Worm (Caenorhabditis elegans) whole organism, L2 larva: Measurements from ENCODE around the gene mrps-22.

Experiments used
- ZK546.5 ChIP-seq: sonication (generic microtip); optimal IDR thresholded peaks from 2 replicates; lab custom pipeline; 2017; ENCODE audit warnings: missing biosample characterization, missing genetic modification characterization
- aly-2 ChIP-seq: fragments of 150-350 bp; optimal IDR thresholded peaks from 2 replicates; lab custom pipeline; 2014; ENCODE audit warnings: missing biosample characterization, missing genetic modification characterization
- ama-1 ChIP-seq: fragments of 150-350 bp; optimal IDR thresholded peaks from 2 replicates; lab custom pipeline; 2018; ENCODE audit warnings: inconsistent platforms
- lsy-2 ChIP-seq, 2 experiments: fragments of 150-350 bp in 1 of 2; sonication (generic microtip) in 1 of 2; optimal IDR thresholded peaks; 2 replicates each; lab custom pipeline; 2014 to 2017; ENCODE audit warnings: missing biosample characterization in 2 of 2, missing genetic modification characterization in 2 of 2
- nhr-10 ChIP-seq: sonication (generic microtip); optimal IDR thresholded peaks from 2 replicates; lab custom pipeline; 2017; ENCODE audit warnings: missing biosample characterization, missing genetic modification characterization
- nhr-237 ChIP-seq: fragments of 150-350 bp; optimal IDR thresholded peaks from 2 replicates; lab custom pipeline; 2014; ENCODE audit warnings: missing biosample characterization, missing genetic modification characterization
- nhr-77 ChIP-seq: fragments of 150-350 bp; optimal IDR thresholded peaks from 2 replicates; lab custom pipeline; 2014; ENCODE audit warnings: missing biosample characterization, missing genetic modification characterization
- unc-39 ChIP-seq: fragments of 150-350 bp; optimal IDR thresholded peaks from 2 replicates; lab custom pipeline; 2014; ENCODE audit warnings: missing biosample characterization, missing genetic modification characterization
- unc-55 ChIP-seq: fragments of 150-350 bp; sonication (generic microtip); optimal IDR thresholded peaks from 3 replicates; lab custom pipeline; 2014; ENCODE audit warnings: missing biosample characterization, missing genetic modification reagents, missing genetic modification characterization
- zag-1 ChIP-seq: fragments of 150-350 bp; optimal IDR thresholded peaks from 2 replicates; lab custom pipeline; 2014; ENCODE audit warnings: missing biosample characterization, missing genetic modification characterization
- ztf-11 ChIP-seq: sonication (generic microtip); optimal IDR thresholded peaks from 2 replicates; lab custom pipeline; 2017; ENCODE audit warnings: missing biosample characterization, missing genetic modification characterization
- ztf-4 ChIP-seq: fragments of 150-350 bp; optimal IDR thresholded peaks from 2 replicates; lab custom pipeline; 2014; ENCODE audit warnings: missing biosample characterization, missing genetic modification characterization

- no peak for TF ChIP-seq ztf-11 (tag; lab: Kevin White, UChicago)
- no peak for TF ChIP-seq nhr-10 (tag; lab: Kevin White, UChicago)
- TF ChIP-seq aly-2, result no peak
- no peak for TF ChIP-seq lsy-2 (tag; optimal IDR thresholded peaks at IDR 0.05; lab: Kevin White, UChicago)
- no peak for TF ChIP-seq unc-39 (tag; lab: Kevin White, UChicago)
- TF ChIP-seq unc-55, result no peak
- TF ChIP-seq nhr-237 (tag; lab: Kevin White, UChicago), result no peak
- no peak for TF ChIP-seq ZK546.5 (tag; lab: Kevin White, UChicago)
- no peak for TF ChIP-seq zag-1 (tag; lab: Kevin White, UChicago)
- TF ChIP-seq ama-1, result no peak
- no peak for TF ChIP-seq nhr-77 (tag; lab: Kevin White, UChicago)
- TF ChIP-seq ztf-4 (tag; lab: Kevin White, UChicago), result no peak
Observed at ce11 chrII:10554046-10554399, 28.4 kb upstream of the mrps-22 start.
